Fruit fly (Drosophila melanogaster) whole organism, embryonic: Measurements from ENCODE around the gene CG12147.

Experiments
- Awh ChIP-seq: fragments of 200-800 bp; sonication (Bioruptor generic); IDR thresholded peaks from 2 replicates; pipeline ENCODE4, ENCODE4 v1.3.6; 2022; ENCODE audit warnings: missing biosample characterization, missing genetic modification characterization
- BtbVII ChIP-seq: fragments of 200-800 bp; sonication (Bioruptor generic); optimal IDR thresholded peaks from 3 replicates; lab custom pipeline; 2017; ENCODE audit warnings: missing biosample characterization, mild to moderate bottlenecking, missing genetic modification characterization
- CG1024 ChIP-seq: fragments of 200-800 bp; sonication (Bioruptor generic); IDR thresholded peaks from 2 replicates; pipeline ENCODE4 v1.3.6; 2022; ENCODE audit warnings: missing biosample characterization, missing genetic modification characterization
- CG10654 ChIP-seq: fragments of 200-800 bp; sonication (Bioruptor generic); optimal IDR thresholded peaks from 2 replicates; lab custom pipeline; 2016; ENCODE audit warnings: missing biosample characterization, missing genetic modification characterization
- CG11093 ChIP-seq: fragments of 200-800 bp; sonication (Bioruptor generic); IDR thresholded peaks from 3 replicates; pipeline ENCODE4 v1.3.6; 2022; ENCODE audit warnings: missing biosample characterization, missing genetic modification characterization
- CG14050 ChIP-seq: fragments of 200-800 bp; sonication (Bioruptor generic); IDR thresholded peaks from 3 replicates; pipeline ENCODE4 v1.3.6; 2022; ENCODE audit warnings: missing biosample characterization, missing genetic modification characterization
- CG15514 ChIP-seq: fragments of 200-800 bp; sonication (Bioruptor generic); optimal IDR thresholded peaks from 3 replicates; lab custom pipeline; 2017; ENCODE audit warnings: missing biosample characterization, missing genetic modification characterization, mild to moderate bottlenecking, moderate library complexity, missing genetic modification reagents
- CG16813 ChIP-seq: fragments of 200-800 bp; sonication (Bioruptor generic); IDR thresholded peaks from 3 replicates; pipeline ENCODE4 v1.3.6; 2022; ENCODE audit warnings: missing biosample characterization, missing genetic modification characterization; ENCODE audit not compliant: partially characterized antibody
- CG17361 ChIP-seq: fragments of 200-800 bp; sonication (Bioruptor generic); IDR thresholded peaks from 3 replicates; pipeline ENCODE4 v1.3.6; 2022; ENCODE audit warnings: missing biosample characterization, missing genetic modification characterization
- CG18599 ChIP-seq: fragments of 200-800 bp; sonication (Bioruptor generic); optimal IDR thresholded peaks from 3 replicates; lab custom pipeline; 2017; ENCODE audit warnings: missing biosample characterization, missing genetic modification characterization, mild to moderate bottlenecking, moderate library complexity, missing genetic modification reagents
- CG2129 ChIP-seq: fragments of 200-800 bp; sonication (Bioruptor generic); IDR thresholded peaks from 2 replicates; pipeline ENCODE4 v1.3.6; 2022; ENCODE audit warnings: missing biosample characterization, missing genetic modification characterization; ENCODE audit not compliant: partially characterized antibody
- CG32767 ChIP-seq: fragments of 200-800 bp; sonication (Bioruptor generic); IDR thresholded peaks from 2 replicates; pipeline ENCODE4 v1.3.6; 2022; ENCODE audit warnings: missing biosample characterization, missing genetic modification characterization
- CG32772 ChIP-seq: fragments of 200-800 bp; sonication (Bioruptor generic); IDR thresholded peaks from 2 replicates; pipeline ENCODE4 v1.3.6; 2022; ENCODE audit warnings: missing biosample characterization, missing genetic modification characterization
- CG4820 ChIP-seq: fragments of 200-800 bp; sonication (Bioruptor generic); optimal IDR thresholded peaks from 3 replicates; lab custom pipeline; 2016; ENCODE audit warnings: missing biosample characterization, missing genetic modification characterization
- CG6791 ChIP-seq: fragments of 200-800 bp; sonication (Bioruptor generic); IDR thresholded peaks from 3 replicates; pipeline ENCODE4 v1.3.6; 2022; ENCODE audit warnings: missing biosample characterization, missing genetic modification characterization; ENCODE audit not compliant: partially characterized antibody
- CG6854 ChIP-seq: fragments of 200-800 bp; sonication (Bioruptor generic); optimal IDR thresholded peaks from 3 replicates; lab custom pipeline; 2017; ENCODE audit warnings: missing biosample characterization, mild to moderate bottlenecking, missing genetic modification characterization
- CG9215 ChIP-seq: fragments of 200-800 bp; sonication (Bioruptor generic); IDR thresholded peaks from 2 replicates; pipeline ENCODE4 v1.3.6; 2022; ENCODE audit warnings: missing biosample characterization, missing genetic modification characterization
- CoRest ChIP-seq: fragments of 200-800 bp; sonication (Bioruptor generic); optimal IDR thresholded peaks from 3 replicates; lab custom pipeline; 2018; ENCODE audit warnings: missing biosample characterization, mild to moderate bottlenecking, missing genetic modification characterization, moderate library complexity
- D19A ChIP-seq: fragments of 200-800 bp; optimal IDR thresholded peaks from 3 replicates; lab custom pipeline; 2019; ENCODE audit warnings: missing biosample characterization, mild to moderate bottlenecking, missing genetic modification characterization, moderate library complexity
- Dp ChIP-seq: fragments of 200-800 bp; sonication (Bioruptor generic); optimal IDR thresholded peaks from 2 replicates; lab custom pipeline; 2018; ENCODE audit warnings: missing biosample characterization, mild to moderate bottlenecking, missing genetic modification characterization, moderate library complexity
- Dref ChIP-seq: fragments of 200-800 bp; sonication (Bioruptor generic); IDR thresholded peaks from 2 replicates; pipeline ENCODE4 v1.3.6; 2022; ENCODE audit warnings: missing biosample characterization, missing genetic modification characterization
- E2f2 ChIP-seq: fragments of 200-800 bp; sonication (Bioruptor generic); IDR thresholded peaks from 2 replicates; pipeline ENCODE4 v1.3.6; 2022; ENCODE audit warnings: missing biosample characterization, missing genetic modification characterization
- Hr51 ChIP-seq, 2 experiments: fragments of 200-800 bp; sonication (Bioruptor generic); optimal IDR thresholded peaks; 2 replicates in 1 of 2; 3 replicates in 1 of 2; lab custom pipeline; 2016 to 2018; ENCODE audit warnings: missing biosample characterization in 2 of 2, missing genetic modification characterization in 2 of 2, mild to moderate bottlenecking in 1 of 2, moderate library complexity in 1 of 2
- Kr ChIP-seq: fragments of 200-800 bp; sonication (Bioruptor generic); optimal IDR thresholded peaks from 2 replicates; lab custom pipeline; 2017; ENCODE audit warnings: missing biosample characterization, mild to moderate bottlenecking, missing genetic modification characterization
- Lim3 ChIP-seq: fragments of 200-800 bp; sonication (Bioruptor generic); IDR thresholded peaks from 2 replicates; pipeline ENCODE4 v1.3.6; 2022; ENCODE audit warnings: missing biosample characterization, missing genetic modification characterization
- MESR4 ChIP-seq: fragments of 200-800 bp; sonication (Bioruptor generic); optimal IDR thresholded peaks from 2 replicates; lab custom pipeline; 2018; ENCODE audit warnings: missing biosample characterization, mild to moderate bottlenecking, missing genetic modification characterization, moderate library complexity
- Nf-YB ChIP-seq: fragments of 200-800 bp; sonication (Bioruptor generic); optimal IDR thresholded peaks from 3 replicates; lab custom pipeline; 2019; ENCODE audit warnings: missing biosample characterization, mild to moderate bottlenecking, missing genetic modification characterization, moderate library complexity
- NfI ChIP-seq: fragments of 200-800 bp; sonication (Bioruptor generic); optimal IDR thresholded peaks from 3 replicates; lab custom pipeline; 2018; ENCODE audit warnings: missing biosample characterization, mild to moderate bottlenecking, missing genetic modification characterization, moderate library complexity
- Rfx ChIP-seq: fragments of 200-800 bp; sonication (Bioruptor generic); IDR thresholded peaks from 2 replicates; pipeline ENCODE4 v1.3.6; 2022; ENCODE audit warnings: missing biosample characterization, missing genetic modification characterization
- YL-1 ChIP-seq: fragments of 200-800 bp; sonication (Bioruptor generic); optimal IDR thresholded peaks from 3 replicates; lab custom pipeline; 2017; ENCODE audit warnings: missing biosample characterization, mild to moderate bottlenecking, missing genetic modification characterization
- ab ChIP-seq: fragments of 200-800 bp; sonication (Bioruptor generic); optimal IDR thresholded peaks from 2 replicates; lab custom pipeline; 2016; ENCODE audit warnings: missing biosample characterization, missing genetic modification characterization
- ato ChIP-seq: fragments of 200-800 bp; sonication (Bioruptor generic); IDR thresholded peaks from 2 replicates; pipeline ENCODE4 v1.3.6; 2022; ENCODE audit warnings: missing biosample characterization, missing genetic modification characterization; ENCODE audit not compliant: partially characterized antibody
- az2 ChIP-seq: fragments of 200-800 bp; sonication (Bioruptor generic); optimal IDR thresholded peaks from 3 replicates; lab custom pipeline; 2016; ENCODE audit warnings: missing biosample characterization, missing genetic modification characterization
- bigmax ChIP-seq: fragments of 200-800 bp; sonication (Bioruptor generic); optimal IDR thresholded peaks from 2 replicates; lab custom pipeline; 2018; ENCODE audit warnings: missing biosample characterization, mild to moderate bottlenecking, missing genetic modification characterization
- br ChIP-seq: fragments of >200 bp; optimal IDR thresholded peaks from 2 replicates; lab custom pipeline; 2017
- da ChIP-seq: fragments of 200-800 bp; sonication (Bioruptor generic); optimal IDR thresholded peaks from 2 replicates; lab custom pipeline; 2016; ENCODE audit warnings: missing biosample characterization, missing genetic modification characterization
- exex ChIP-seq: fragments of 200-800 bp; sonication (Bioruptor generic); optimal IDR thresholded peaks from 4 replicates; lab custom pipeline; 2018; ENCODE audit warnings: missing biosample characterization, mild to moderate bottlenecking, missing genetic modification characterization, moderate library complexity
- ftz-f1 ChIP-seq: fragments of 200-800 bp; sonication (Bioruptor generic); optimal IDR thresholded peaks from 2 replicates; lab custom pipeline; 2016; ENCODE audit warnings: missing biosample characterization, missing genetic modification characterization
- gce ChIP-seq: fragments of 200-800 bp; sonication (Bioruptor generic); IDR thresholded peaks from 3 replicates; pipeline ENCODE4 v1.3.6; 2022; ENCODE audit warnings: missing biosample characterization, missing genetic modification characterization
- gcm2 ChIP-seq: fragments of 200-800 bp; sonication (Bioruptor generic); optimal IDR thresholded peaks from 2 replicates; lab custom pipeline; 2016; ENCODE audit warnings: missing biosample characterization, missing genetic modification characterization
- gsb ChIP-seq: fragments of 200-800 bp; sonication (Bioruptor generic); IDR thresholded peaks from 2 replicates; pipeline ENCODE4 v1.3.6; 2022; ENCODE audit warnings: missing biosample characterization, missing genetic modification characterization
- org-1 ChIP-seq: fragments of 200-800 bp; sonication (Bioruptor generic); optimal IDR thresholded peaks from 2 replicates; lab custom pipeline; 2017; ENCODE audit warnings: missing biosample characterization, missing genetic modification characterization
- repo ChIP-seq: fragments of 200-800 bp; sonication (Bioruptor generic); optimal IDR thresholded peaks from 2 replicates; lab custom pipeline; 2016; ENCODE audit warnings: missing biosample characterization, missing genetic modification characterization
- row ChIP-seq: fragments of 200-800 bp; sonication (Bioruptor generic); IDR thresholded peaks from 3 replicates; pipeline ENCODE4 v1.3.6; 2022; ENCODE audit warnings: missing biosample characterization, missing genetic modification characterization
- sd ChIP-seq: fragments of 200-800 bp; sonication (Bioruptor generic); optimal IDR thresholded peaks from 3 replicates; lab custom pipeline; 2018; ENCODE audit warnings: missing biosample characterization, mild to moderate bottlenecking, missing genetic modification characterization, moderate library complexity
- sens ChIP-seq: fragments of 200-800 bp; sonication (Bioruptor generic); peaks from one replicate; lab custom pipeline; 2016; ENCODE audit warnings: missing biosample characterization, missing genetic modification characterization
- tx ChIP-seq: fragments of 200-800 bp; sonication (Bioruptor generic); optimal IDR thresholded peaks from 2 replicates; lab custom pipeline; 2016; ENCODE audit warnings: missing biosample characterization, missing genetic modification characterization
- wor ChIP-seq: fragments of 200-800 bp; sonication (Bioruptor generic); IDR thresholded peaks from 2 replicates; pipeline ENCODE4 v1.3.6; 2022; ENCODE audit warnings: missing biosample characterization, missing genetic modification characterization
- zf30C ChIP-seq: fragments of 200-800 bp; sonication (Bioruptor generic); optimal IDR thresholded peaks from 3 replicates; lab custom pipeline; 2018; ENCODE audit warnings: missing biosample characterization, mild to moderate bottlenecking, missing genetic modification characterization

CG12147 gene

DNA sequence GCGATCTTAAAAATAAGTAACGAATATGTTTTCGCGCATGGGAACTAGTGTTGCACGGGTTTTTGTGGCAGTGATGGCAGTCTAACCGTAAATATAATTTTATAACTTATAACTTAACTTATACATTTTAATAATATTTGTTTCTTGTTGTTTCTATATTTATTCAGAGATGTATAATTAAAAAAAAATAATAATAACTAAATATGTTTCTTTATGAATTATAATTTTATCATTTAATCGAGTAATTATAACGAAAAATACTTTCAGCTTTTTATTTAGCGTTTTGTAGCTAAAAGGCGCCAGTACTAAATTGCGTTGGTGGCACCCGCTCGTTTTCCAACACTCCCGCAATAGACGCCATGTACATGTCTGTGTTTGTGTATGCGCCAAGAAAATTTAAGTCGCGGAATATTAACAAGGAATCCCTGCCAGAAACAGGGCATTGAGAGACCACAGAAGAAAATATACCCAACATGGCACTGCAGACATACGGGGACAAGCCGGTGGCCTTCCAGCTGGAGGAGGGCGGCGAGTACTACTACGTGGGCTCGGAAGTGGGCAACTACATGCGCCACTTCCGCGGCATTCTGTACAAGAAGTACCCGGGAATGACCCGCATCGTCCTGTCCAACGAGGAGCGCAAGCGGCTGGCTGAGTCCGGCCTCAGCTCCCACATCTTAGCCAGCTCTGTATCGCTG, 43.7 kb upstream of the CG12147 start, which contains the start of the genes mRpL44 and Snr1 (continued):
- 0 out of 2 replicates have a peak, but pooled peaks have one; percentile 47 for TF ChIP-seq CG32767 (GFP tag; lab: Robert Waterston, UW)
- no peak for TF ChIP-seq CG1024 (GFP tag; lab: Robert Waterston, UW)
- no peak for TF ChIP-seq CG2129 (GFP tag; lab: Robert Waterston, UW)
- peak; percentile 33 for TF ChIP-seq az2 (GFP tag; lab: Kevin White, UChicago)
- no peak for TF ChIP-seq CG16813 (GFP tag; lab: Robert Waterston, UW)
- TF ChIP-seq gce (GFP tag; lab: Robert Waterston, UW): no peak
- TF ChIP-seq E2f2 (GFP tag; lab: Robert Waterston, UW): no peak
- no peak for TF ChIP-seq CG10654
- TF ChIP-seq, all 482 proteins: peak for 115

DNA sequence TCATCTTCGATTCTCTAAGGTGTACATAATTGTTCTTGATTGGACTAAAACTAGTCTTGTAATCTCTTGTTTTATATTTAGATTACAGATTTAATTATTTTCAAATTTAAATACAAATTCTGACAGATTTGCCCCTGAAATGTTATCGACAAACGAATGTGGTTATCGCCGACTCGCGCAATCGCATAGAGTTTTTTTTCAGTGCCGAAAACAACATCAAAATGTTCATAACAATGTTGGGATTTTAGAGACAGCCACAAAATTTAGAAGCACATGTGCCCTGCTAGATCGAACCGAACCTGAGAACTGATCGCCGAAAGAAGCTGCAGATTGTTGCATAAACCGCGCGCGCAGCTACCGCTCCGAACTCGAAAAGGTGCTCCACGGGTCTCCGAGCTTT, 40.6 kb upstream of the CG12147 start, which contains the start of gene POLDIP2:
Gene POLDIP2, plus strand, starts transcription at position 160 of the 400 bp plus-strand sequence.
- TF ChIP-seq CG17361 (GFP tag; lab: Robert Waterston, UW): 0 out of 3 replicates have a peak, but pooled peaks have one; percentile 1
- peak; percentile 5; the same call in 1 of the 3 replicates for TF ChIP-seq row (GFP tag; lab: Robert Waterston, UW)
- TF ChIP-seq zf30C: peak; percentile 98
- no peak for TF ChIP-seq YL-1 (GFP tag; lab: Kevin White, UChicago)
- peak; percentile 80 for TF ChIP-seq MESR4 (GFP tag; lab: Kevin White, UChicago)
- no peak for TF ChIP-seq CG14050 (GFP tag; lab: Robert Waterston, UW)
- TF ChIP-seq wor (GFP tag; lab: Robert Waterston, UW): no peak
- no peak for TF ChIP-seq CoRest (tag; lab: Kevin White, UChicago)
- TF ChIP-seq repo (GFP tag; lab: Kevin White, UChicago): no peak
- no peak for TF ChIP-seq Kr (GFP tag; lab: Kevin White, UChicago)
- TF ChIP-seq ato (GFP tag; lab: Robert Waterston, UW): peak; percentile 21; the same call in 1 of the 2 replicates
- TF ChIP-seq CG9215 (GFP tag; lab: Robert Waterston, UW): no peak
- no peak for TF ChIP-seq BtbVII
- TF ChIP-seq Dref (GFP tag; lab: Robert Waterston, UW): peak; percentile 64
- 0 out of 2 replicates have a peak, but pooled peaks have one; percentile 26 for TF ChIP-seq Rfx (GFP tag; lab: Robert Waterston, UW)
- TF ChIP-seq CG6791 (GFP tag; lab: Robert Waterston, UW): no peak
- TF ChIP-seq CG6854 (GFP tag; lab: Kevin White, UChicago): no peak
- no peak for TF ChIP-seq gsb (GFP tag; lab: Robert Waterston, UW)
- no peak for TF ChIP-seq tx (GFP tag; lab: Kevin White, UChicago)
- TF ChIP-seq sens (GFP tag; lab: Kevin White, UChicago): peak; percentile 41
- TF ChIP-seq da (GFP tag; lab: Kevin White, UChicago): no peak
- no peak for TF ChIP-seq Awh
- TF ChIP-seq D19A (tag; lab: Kevin White, UChicago): peak; percentile 32
- no peak for TF ChIP-seq CG32772 (GFP tag; lab: Robert Waterston, UW)
- TF ChIP-seq bigmax (GFP tag; lab: Kevin White, UChicago): no peak
- TF ChIP-seq NfI (GFP tag; lab: Kevin White, UChicago): peak; percentile 16
- TF ChIP-seq CG4820: no peak
- no peak for TF ChIP-seq sd (tag; lab: Kevin White, UChicago)
- TF ChIP-seq CG11093 (GFP tag; lab: Robert Waterston, UW): no peak
- TF ChIP-seq CG18599 (GFP tag; lab: Kevin White, UChicago): no peak
- TF ChIP-seq gcm2 (GFP tag; lab: Kevin White, UChicago): no peak
- no peak for TF ChIP-seq org-1 (GFP tag; lab: Kevin White, UChicago)
- TF ChIP-seq ab (GFP tag; lab: Kevin White, UChicago): no peak
- no peak for TF ChIP-seq exex (tag; lab: Kevin White, UChicago)
- TF ChIP-seq ftz-f1 (GFP tag; lab: Kevin White, UChicago): peak; percentile 9
- no peak for TF ChIP-seq br (lab: Kevin White, UChicago)
- peak; percentile 33 for TF ChIP-seq Dp
- peak; percentile 42 for TF ChIP-seq CG15514
- TF ChIP-seq Nf-YB (GFP tag; lab: Kevin White, UChicago): no peak
- no peak for TF ChIP-seq Lim3 (GFP tag; lab: Robert Waterston, UW)
- TF ChIP-seq Hr51 (GFP tag; optimal IDR thresholded peaks at IDR 0.05; lab: Kevin White, UChicago): no peak
